Fruit fly (Drosophila melanogaster) whole organism, prepupa: ENCODE data around the gene ebi.

Experiments used
- CG11902 ChIP-seq: fragments of 200-800 bp; sonication (Bioruptor generic); optimal IDR thresholded peaks from 3 replicates; lab custom pipeline; 2016; ENCODE audit warnings: missing biosample characterization, missing genetic modification characterization
- CG3032 ChIP-seq: fragments of 200-800 bp; optimal IDR thresholded peaks from 2 replicates; lab custom pipeline; 2019; ENCODE audit warnings: missing biosample characterization, mild to moderate bottlenecking, missing genetic modification characterization, moderate library complexity
- CG32006 ChIP-seq: fragments of 200-800 bp; sonication (Bioruptor generic); optimal IDR thresholded peaks from 3 replicates; lab custom pipeline; 2017; ENCODE audit warnings: missing biosample characterization, mild to moderate bottlenecking, missing genetic modification characterization
- CG34406 ChIP-seq: fragments of 200-800 bp; sonication (Bioruptor generic); optimal IDR thresholded peaks from 3 replicates; lab custom pipeline; 2016; ENCODE audit warnings: missing biosample characterization, missing genetic modification characterization
- CG7368 ChIP-seq: fragments of 200-800 bp; sonication (Bioruptor generic); optimal IDR thresholded peaks from 3 replicates; lab custom pipeline; 2016; ENCODE audit warnings: missing biosample characterization, missing genetic modification characterization
- Eip93F ChIP-seq: fragments of 200-800 bp; sonication (Bioruptor generic); optimal IDR thresholded peaks from 2 replicates; lab custom pipeline; 2016; ENCODE audit warnings: missing biosample characterization, mild to moderate bottlenecking, missing genetic modification characterization
- Gug ChIP-seq: fragments of 200-800 bp; sonication (Bioruptor generic); IDR thresholded peaks from 2 replicates; pipeline ENCODE4 v1.3.6; 2022; ENCODE audit warnings: missing biosample characterization, missing genetic modification characterization
- Hr38 ChIP-seq: sonication (Bioruptor generic); optimal IDR thresholded peaks from 2 replicates; lab custom pipeline; 2016; ENCODE audit warnings: missing biosample characterization, missing genetic modification characterization
- Hr39 ChIP-seq: fragments of 200-800 bp; sonication (Bioruptor generic); optimal IDR thresholded peaks from 2 replicates; lab custom pipeline; 2016; ENCODE audit warnings: missing biosample characterization, missing genetic modification characterization
- Met ChIP-seq: fragments of 200-800 bp; sonication (Bioruptor generic); optimal IDR thresholded peaks from 3 replicates; lab custom pipeline; 2016; ENCODE audit warnings: missing biosample characterization, missing genetic modification characterization
- Sox14 ChIP-seq: fragments of 200-800 bp; sonication (Bioruptor generic); optimal IDR thresholded peaks from 3 replicates; lab custom pipeline; 2016; ENCODE audit warnings: missing biosample characterization, missing genetic modification characterization
- lz ChIP-seq: fragments of 200-800 bp; sonication (Bioruptor generic); optimal IDR thresholded peaks from 3 replicates; lab custom pipeline; 2016; ENCODE audit warnings: missing biosample characterization, missing genetic modification characterization
- net ChIP-seq: fragments of 200-800 bp; sonication (Bioruptor generic); optimal IDR thresholded peaks from 3 replicates; lab custom pipeline; 2016; ENCODE audit warnings: missing biosample characterization, missing genetic modification characterization
- vri ChIP-seq: fragments of 200-800 bp; sonication (Bioruptor generic); optimal IDR thresholded peaks from 3 replicates; lab custom pipeline; 2016; ENCODE audit warnings: missing biosample characterization, mild to moderate bottlenecking, missing genetic modification characterization

DNA sequence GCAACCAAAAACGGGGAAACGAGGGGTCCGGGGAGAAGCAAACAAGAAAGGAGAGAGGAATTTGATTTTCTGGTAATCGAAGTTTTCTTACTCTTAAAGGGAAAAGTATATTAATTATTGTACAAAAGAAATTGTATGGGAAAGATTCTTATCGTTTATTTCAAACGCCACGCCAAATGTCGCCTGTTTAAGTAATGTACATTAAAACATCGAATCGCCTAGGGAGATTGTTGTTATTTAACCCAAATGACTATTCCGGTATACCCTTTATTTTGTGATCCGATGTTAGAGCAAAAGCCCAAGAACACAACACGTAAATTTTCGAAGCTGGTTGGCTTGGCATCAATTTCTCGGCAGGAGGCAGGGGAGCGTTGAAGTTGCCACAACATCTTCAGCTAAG, 24.5 kb downstream of the ebi start:
- peak; percentile 67 for TF ChIP-seq net (GFP tag; lab: Kevin White, UChicago)
- peak; percentile 88 for TF ChIP-seq Eip93F (GFP tag; lab: Kevin White, UChicago)
- peak; percentile 92 for TF ChIP-seq CG3032
- TF ChIP-seq Gug: peak; percentile 35
- TF ChIP-seq vri (GFP tag; lab: Kevin White, UChicago): peak; percentile 91
- peak; percentile 66 for TF ChIP-seq CG11902 (GFP tag; lab: Kevin White, UChicago)
- TF ChIP-seq Hr39 (GFP tag; lab: Kevin White, UChicago): peak; percentile 94
- peak; percentile 78 for TF ChIP-seq CG34406 (GFP tag; lab: Kevin White, UChicago)
- TF ChIP-seq Sox14 (GFP tag; lab: Kevin White, UChicago): peak; percentile 90
- TF ChIP-seq Met (GFP tag; lab: Kevin White, UChicago): peak; percentile 94
- no peak for TF ChIP-seq Hr38 (GFP tag; lab: Kevin White, UChicago)
- peak; percentile 72 for TF ChIP-seq CG7368 (GFP tag; lab: Kevin White, UChicago)
- peak; percentile 91 for TF ChIP-seq lz
- TF ChIP-seq CG32006: peak; percentile 79
